Fruit fly (Drosophila melanogaster) whole organism, embryonic: ENCODE measurements around the gene His3.3A.

ENCODE experiments used
- CG10321 ChIP-seq: fragments of 200-800 bp; sonication (Bioruptor generic); IDR thresholded peaks from 2 replicates; pipeline ENCODE4 v1.3.6; 2022; ENCODE audit warnings: missing biosample characterization, missing genetic modification characterization
- CG10979 ChIP-seq: fragments of 200-800 bp; sonication (Bioruptor generic); optimal IDR thresholded peaks from 2 replicates; lab custom pipeline; 2018; ENCODE audit warnings: missing biosample characterization, mild to moderate bottlenecking, missing genetic modification characterization, moderate library complexity
- CG11696 ChIP-seq: fragments of 200-800 bp; sonication (Bioruptor generic); IDR thresholded peaks from 2 replicates; pipeline ENCODE4 v1.3.6; 2022; ENCODE audit warnings: missing biosample characterization, missing genetic modification characterization
- CG11723 ChIP-seq: fragments of 200-800 bp; sonication (Bioruptor generic); optimal IDR thresholded peaks from 2 replicates; lab custom pipeline; 2017; ENCODE audit warnings: missing biosample characterization, mild to moderate bottlenecking, missing genetic modification characterization
- CG13775 ChIP-seq: fragments of 200-800 bp; sonication (Bioruptor generic); optimal IDR thresholded peaks from 3 replicates; lab custom pipeline; 2017; ENCODE audit warnings: missing biosample characterization, mild to moderate bottlenecking, missing genetic modification characterization
- CG15011 ChIP-seq: fragments of 200-800 bp; sonication (Bioruptor generic); optimal IDR thresholded peaks from 3 replicates; lab custom pipeline; 2018; ENCODE audit warnings: missing biosample characterization, mild to moderate bottlenecking, missing genetic modification characterization
- CG16863 ChIP-seq: fragments of 200-800 bp; sonication (Bioruptor generic); optimal IDR thresholded peaks from 3 replicates; lab custom pipeline; 2016; ENCODE audit warnings: missing biosample characterization, missing genetic modification characterization
- CG1792 ChIP-seq: fragments of 200-800 bp; sonication (Bioruptor generic); optimal IDR thresholded peaks from 2 replicates; lab custom pipeline; 2016; ENCODE audit warnings: missing biosample characterization, missing genetic modification characterization
- CG2120 ChIP-seq: fragments of 200-800 bp; sonication (Bioruptor generic); optimal IDR thresholded peaks from 3 replicates; lab custom pipeline; 2016; ENCODE audit warnings: missing biosample characterization, missing genetic modification characterization
- CG2199 ChIP-seq: fragments of 200-800 bp; sonication (Bioruptor generic); IDR thresholded peaks from 3 replicates; pipeline ENCODE4 v1.3.6; 2022; ENCODE audit warnings: missing biosample characterization, missing genetic modification characterization
- CG2678 ChIP-seq: fragments of 200-800 bp; sonication (Bioruptor generic); optimal IDR thresholded peaks from 3 replicates; lab custom pipeline; 2019; ENCODE audit warnings: missing biosample characterization, mild to moderate bottlenecking, missing genetic modification characterization, moderate library complexity
- CG2875 ChIP-seq: fragments of 200-800 bp; sonication (Bioruptor generic); optimal IDR thresholded peaks from 2 replicates; lab custom pipeline; 2017; ENCODE audit warnings: missing biosample characterization, mild to moderate bottlenecking, missing genetic modification characterization, missing genetic modification reagents
- CG32767 ChIP-seq: fragments of 200-800 bp; sonication (Bioruptor generic); IDR thresholded peaks from 2 replicates; pipeline ENCODE4 v1.3.6; 2022; ENCODE audit warnings: missing biosample characterization, missing genetic modification characterization
- CG3726 ChIP-seq: fragments of 200-800 bp; sonication (Bioruptor generic); IDR thresholded peaks from 3 replicates; pipeline ENCODE4, ENCODE4 v1.3.6; 2022; ENCODE audit warnings: missing biosample characterization, missing genetic modification characterization
- CG3838 ChIP-seq: fragments of 200-800 bp; sonication (Bioruptor generic); optimal IDR thresholded peaks from 3 replicates; lab custom pipeline; 2016; ENCODE audit warnings: missing biosample characterization, missing genetic modification characterization
- CG6175 ChIP-seq: fragments of 200-800 bp; sonication (Bioruptor generic); IDR thresholded peaks from 3 replicates; pipeline ENCODE4 v1.3.6; 2022; ENCODE audit warnings: missing biosample characterization, missing genetic modification characterization
- CG6854 ChIP-seq: fragments of 200-800 bp; sonication (Bioruptor generic); optimal IDR thresholded peaks from 3 replicates; lab custom pipeline; 2017; ENCODE audit warnings: missing biosample characterization, mild to moderate bottlenecking, missing genetic modification characterization
- CG7556 ChIP-seq: fragments of 200-800 bp; sonication (Bioruptor generic); optimal IDR thresholded peaks from 2 replicates; lab custom pipeline; 2017; ENCODE audit warnings: missing biosample characterization, mild to moderate bottlenecking, missing genetic modification characterization
- CG7928 ChIP-seq: fragments of 200-800 bp; sonication (Bioruptor generic); optimal IDR thresholded peaks from 2 replicates; lab custom pipeline; 2017; ENCODE audit warnings: missing biosample characterization, mild to moderate bottlenecking, missing genetic modification characterization
- CG8388 ChIP-seq: fragments of 200-800 bp; sonication (Bioruptor generic); optimal IDR thresholded peaks from 2 replicates; lab custom pipeline; 2019; ENCODE audit warnings: missing biosample characterization, mild to moderate bottlenecking, missing genetic modification characterization, moderate library complexity
- D ChIP-seq, 2 experiments: fragments of 200-800 bp in 1 of 2; fragments of >200 bp in 1 of 2; sonication (Bioruptor generic) in 1 of 2; optimal IDR thresholded peaks; 2 replicates in 1 of 2; 3 replicates in 1 of 2; lab custom pipeline; 2017; ENCODE audit warnings: mild to moderate bottlenecking in 1 of 2, missing biosample characterization in 1 of 2, missing genetic modification characterization in 1 of 2, missing genetic modification reagents in 1 of 2
- D19A ChIP-seq: fragments of 200-800 bp; optimal IDR thresholded peaks from 3 replicates; lab custom pipeline; 2019; ENCODE audit warnings: missing biosample characterization, mild to moderate bottlenecking, missing genetic modification characterization, moderate library complexity
- Doc2 ChIP-seq: fragments of 200-800 bp; sonication (Bioruptor generic); IDR thresholded peaks from 2 replicates; pipeline ENCODE4 v1.3.6; 2022; ENCODE audit warnings: missing biosample characterization, missing genetic modification characterization
- Drgx ChIP-seq: fragments of 200-800 bp; sonication (Bioruptor generic); IDR thresholded peaks from 2 replicates; pipeline ENCODE4 v1.3.6; 2022; ENCODE audit warnings: missing biosample characterization, missing genetic modification characterization
- Fer1 ChIP-seq: fragments of 200-800 bp; sonication (Bioruptor generic); optimal IDR thresholded peaks from 2 replicates; lab custom pipeline; 2017; ENCODE audit warnings: missing biosample characterization, mild to moderate bottlenecking, missing genetic modification characterization
- Mad ChIP-seq: fragments of 200-800 bp; sonication (Bioruptor generic); optimal IDR thresholded peaks from 2 replicates; lab custom pipeline; 2016; ENCODE audit warnings: missing biosample characterization, missing genetic modification characterization
- Myb ChIP-seq: fragments of 200-800 bp; sonication (Bioruptor generic); optimal IDR thresholded peaks from 2 replicates; lab custom pipeline; 2016; ENCODE audit warnings: missing biosample characterization, missing genetic modification characterization
- Ptx1 ChIP-seq: fragments of 200-800 bp; sonication (Bioruptor generic); IDR thresholded peaks from 2 replicates; pipeline ENCODE4 v1.3.6; 2022; ENCODE audit warnings: missing biosample characterization, missing genetic modification characterization
- Six4 ChIP-seq: fragments of 200-800 bp; sonication (Bioruptor generic); optimal IDR thresholded peaks from 2 replicates; lab custom pipeline; 2016; ENCODE audit warnings: missing biosample characterization, missing genetic modification characterization
- az2 ChIP-seq: fragments of 200-800 bp; sonication (Bioruptor generic); optimal IDR thresholded peaks from 3 replicates; lab custom pipeline; 2016; ENCODE audit warnings: missing biosample characterization, missing genetic modification characterization
- bigmax ChIP-seq: fragments of 200-800 bp; sonication (Bioruptor generic); optimal IDR thresholded peaks from 2 replicates; lab custom pipeline; 2018; ENCODE audit warnings: missing biosample characterization, mild to moderate bottlenecking, missing genetic modification characterization
- chm ChIP-seq: fragments of 200-800 bp; sonication (Bioruptor generic); IDR thresholded peaks from 2 replicates; pipeline ENCODE4 v1.3.6; 2022; ENCODE audit warnings: missing biosample characterization, missing genetic modification characterization
- da ChIP-seq: fragments of 200-800 bp; sonication (Bioruptor generic); optimal IDR thresholded peaks from 2 replicates; lab custom pipeline; 2016; ENCODE audit warnings: missing biosample characterization, missing genetic modification characterization
- dimm ChIP-seq: fragments of 200-800 bp; sonication (Bioruptor generic); IDR thresholded peaks from 2 replicates; pipeline ENCODE4 v1.3.6; 2022; ENCODE audit warnings: missing biosample characterization, missing genetic modification characterization
- fd64A ChIP-seq: fragments of 200-800 bp; sonication (Bioruptor generic); optimal IDR thresholded peaks from 3 replicates; lab custom pipeline; 2018; ENCODE audit warnings: missing biosample characterization, mild to moderate bottlenecking, missing genetic modification characterization
- gcm ChIP-seq: fragments of 200-800 bp; sonication (Bioruptor generic); optimal IDR thresholded peaks from 2 replicates; lab custom pipeline; 2019; ENCODE audit warnings: missing biosample characterization, mild to moderate bottlenecking, missing genetic modification characterization, moderate library complexity
- gcm2 ChIP-seq: fragments of 200-800 bp; sonication (Bioruptor generic); optimal IDR thresholded peaks from 2 replicates; lab custom pipeline; 2016; ENCODE audit warnings: missing biosample characterization, missing genetic modification characterization
- lov ChIP-seq, 2 experiments: fragments of 200-800 bp in 1 of 2; fragments of >200 bp in 1 of 2; sonication (Bioruptor generic) in 1 of 2; IDR thresholded peaks in 1 of 2; optimal IDR thresholded peaks in 1 of 2; 2 replicates in 1 of 2; 3 replicates in 1 of 2; pipeline versions ENCODE4 v1.3.6 to Lab custom; 2017 to 2022; ENCODE audit warnings: missing biosample characterization in 1 of 2, missing genetic modification characterization in 1 of 2
- nom ChIP-seq: fragments of 200-800 bp; sonication (Bioruptor generic); optimal IDR thresholded peaks from 2 replicates; lab custom pipeline; 2017; ENCODE audit warnings: missing biosample characterization, missing genetic modification characterization, mild to moderate bottlenecking, moderate library complexity, missing genetic modification reagents
- odd ChIP-seq: fragments of 200-800 bp; sonication (Bioruptor generic); optimal IDR thresholded peaks from 2 replicates; lab custom pipeline; 2017; ENCODE audit warnings: missing biosample characterization, mild to moderate bottlenecking, missing genetic modification characterization
- pfk ChIP-seq: fragments of 200-800 bp; sonication (Bioruptor generic); optimal IDR thresholded peaks from 2 replicates; lab custom pipeline; 2018; ENCODE audit warnings: missing biosample characterization, mild to moderate bottlenecking, missing genetic modification characterization, moderate library complexity
- phol ChIP-seq: fragments of 200-800 bp; sonication (Bioruptor generic); optimal IDR thresholded peaks from 3 replicates; lab custom pipeline; 2018; ENCODE audit warnings: missing biosample characterization, mild to moderate bottlenecking, missing genetic modification characterization, moderate library complexity
- pum ChIP-seq: fragments of 200-800 bp; sonication (Bioruptor generic); optimal IDR thresholded peaks from 2 replicates; lab custom pipeline; 2016; ENCODE audit warnings: missing biosample characterization, missing genetic modification characterization
- pzg ChIP-seq: fragments of 200-800 bp; sonication (Bioruptor generic); optimal IDR thresholded peaks from 3 replicates; lab custom pipeline; 2018; ENCODE audit warnings: missing biosample characterization, mild to moderate bottlenecking, missing genetic modification characterization, moderate library complexity
- slou ChIP-seq: fragments of 200-800 bp; sonication (Bioruptor generic); optimal IDR thresholded peaks from 3 replicates; lab custom pipeline; 2016; ENCODE audit warnings: missing biosample characterization, missing genetic modification characterization
- sr ChIP-seq: fragments of 200-800 bp; sonication (Bioruptor generic); IDR thresholded peaks from 3 replicates; pipeline ENCODE4 v1.3.6; 2022; ENCODE audit warnings: missing biosample characterization, missing genetic modification characterization
- tap ChIP-seq: fragments of 200-800 bp; optimal IDR thresholded peaks from 3 replicates; lab custom pipeline; 2019; ENCODE audit warnings: missing biosample characterization, mild to moderate bottlenecking, missing genetic modification characterization, moderate library complexity
- wek ChIP-seq: fragments of 200-800 bp; sonication (Bioruptor generic); optimal IDR thresholded peaks from 3 replicates; lab custom pipeline; 2018; ENCODE audit warnings: missing biosample characterization, mild to moderate bottlenecking, missing genetic modification characterization, moderate library complexity
- zfh1 ChIP-seq: fragments of 200-800 bp; sonication (Bioruptor generic); IDR thresholded peaks from 3 replicates; pipeline ENCODE4 v1.3.6; 2022; ENCODE audit warnings: missing biosample characterization, missing genetic modification characterization

His3.3A gene

dm6 chr2L:5086905-5087522 lies 32.2 kb downstream of the His3.3A start (continued):
- TF ChIP-seq fd64A (peak; percentile 64), CG2199 (no peak), Myb (GFP tag; lab: Kevin White, UChicago) (peak; percentile 41), gcm2 (GFP tag; lab: Kevin White, UChicago) (peak; percentile 65), CG3838 (peak; percentile 47), odd (peak; percentile 85), wek (GFP tag; lab: Kevin White, UChicago) (peak; percentile 59), Six4 (GFP tag; lab: Kevin White, UChicago) (peak; percentile 66), tap (peak; percentile 81), CG11696 (GFP tag; lab: Robert Waterston, UW) (peak; percentile 86), CG2678 (tag; lab: Kevin White, UChicago) (peak; percentile 90), CG6175 (GFP tag; lab: Robert Waterston, UW) (no peak), sr (GFP tag; lab: Robert Waterston, UW) (no peak), lov (optimal IDR thresholded peaks at IDR 0.05; lab: Kevin White, UChicago) (no peak), lov (GFP tag; IDR thresholded peaks at IDR 0.05; lab: Robert Waterston, UW) (no peak), D (optimal IDR thresholded peaks at IDR 0.05; lab: Kevin White, UChicago) (no peak), D (GFP tag; optimal IDR thresholded peaks at IDR 0.05; lab: Kevin White, UChicago) (peak; percentile 83), CG13775 (GFP tag; lab: Kevin White, UChicago) (peak; percentile 72), dimm (GFP tag; lab: Robert Waterston, UW) (0 out of 2 replicates have a peak, but pooled peaks have one; percentile 17), CG15011 (GFP tag; lab: Kevin White, UChicago) (peak; percentile 63), pfk (GFP tag; lab: Kevin White, UChicago) (no peak), CG11723 (GFP tag; lab: Kevin White, UChicago) (peak; percentile 69), pum (GFP tag; lab: Kevin White, UChicago) (peak; percentile 55), CG3726 (GFP tag; lab: Robert Waterston, UW) (no peak), CG16863 (GFP tag; lab: Kevin White, UChicago) (peak; percentile 49), slou (GFP tag; lab: Kevin White, UChicago) (peak; percentile 81), CG2875 (peak; percentile 64), gcm (GFP tag; lab: Kevin White, UChicago) (peak; percentile 83), da (GFP tag; lab: Kevin White, UChicago) (peak; percentile 42), CG32767 (GFP tag; lab: Robert Waterston, UW) (peak; percentile 62), phol (tag; lab: Kevin White, UChicago) (peak; percentile 82), CG6854 (GFP tag; lab: Kevin White, UChicago) (peak; percentile 79), CG10321 (GFP tag; lab: Robert Waterston, UW) (no peak), D19A (peak; percentile 76), CG7928 (GFP tag; lab: Kevin White, UChicago) (peak; percentile 8), chm (no peak), CG1792 (GFP tag; lab: Kevin White, UChicago) (peak; percentile 29), Fer1 (peak; percentile 86), nom (GFP tag; lab: Kevin White, UChicago) (peak; percentile 84), zfh1 (GFP tag; lab: Robert Waterston, UW) (peak; percentile 47; the same call in 1 of the 3 replicates), Mad (GFP tag; lab: Kevin White, UChicago) (peak; percentile 68), CG8388 (GFP tag; lab: Kevin White, UChicago) (peak; percentile 77), CG2120 (GFP tag; lab: Kevin White, UChicago) (peak; percentile 70), CG10979 (tag; lab: Kevin White, UChicago) (peak; percentile 79), Ptx1 (GFP tag; lab: Robert Waterston, UW) (peak; percentile 72), pzg (GFP tag; lab: Kevin White, UChicago) (no peak), Drgx (peak; percentile 67), bigmax (GFP tag; lab: Kevin White, UChicago) (no peak), Doc2 (no peak), az2 (GFP tag; lab: Kevin White, UChicago) (peak; percentile 78), CG7556 (GFP tag; lab: Kevin White, UChicago) (peak; percentile 90)
